Fruit fly (Drosophila melanogaster) whole organism, pupa: ENCODE data around the gene jvl.

Experiments
- CG10348 ChIP-seq: fragments of 200-800 bp; sonication (Bioruptor generic); IDR thresholded peaks from 2 replicates; pipeline ENCODE4 v1.3.6; 2022; ENCODE audit warnings: missing biosample characterization, missing genetic modification characterization
- CG12605 ChIP-seq: fragments of 200-800 bp; sonication (Bioruptor generic); IDR thresholded peaks from 2 replicates; pipeline ENCODE4 v1.3.6; 2022; ENCODE audit warnings: missing biosample characterization, missing genetic modification characterization
- CG14655 ChIP-seq: fragments of 200-800 bp; sonication (Bioruptor generic); optimal IDR thresholded peaks from 3 replicates; lab custom pipeline; 2017; ENCODE audit warnings: mild to moderate bottlenecking, missing biosample characterization, missing genetic modification reagents, missing genetic modification characterization
- CG32121 ChIP-seq: fragments of 200-800 bp; sonication (Bioruptor generic); IDR thresholded peaks from 2 replicates; pipeline ENCODE4 v1.3.6; 2022; ENCODE audit warnings: missing biosample characterization, missing genetic modification characterization
- CG8159 ChIP-seq: fragments of 200-800 bp; sonication (Bioruptor generic); optimal IDR thresholded peaks from 3 replicates; lab custom pipeline; 2018; ENCODE audit warnings: missing biosample characterization, mild to moderate bottlenecking, missing genetic modification characterization, moderate library complexity
- CG8301 ChIP-seq: fragments of 200-800 bp; sonication (Bioruptor generic); optimal IDR thresholded peaks from 2 replicates; lab custom pipeline; 2018; ENCODE audit warnings: missing biosample characterization, mild to moderate bottlenecking, missing genetic modification characterization
- EcR ChIP-seq: fragments of 200-800 bp; sonication (Bioruptor generic); optimal IDR thresholded peaks from 3 replicates; lab custom pipeline; 2019; ENCODE audit warnings: missing biosample characterization, missing genetic modification characterization, mild to moderate bottlenecking, moderate library complexity, missing genetic modification reagents
- Ets98B ChIP-seq: fragments of 200-800 bp; sonication (Bioruptor generic); IDR thresholded peaks from 2 replicates; pipeline ENCODE4 v1.3.6; 2022; ENCODE audit warnings: missing biosample characterization, missing genetic modification characterization
- Pif1A ChIP-seq: fragments of 200-800 bp; sonication (Bioruptor generic); optimal IDR thresholded peaks from 3 replicates; lab custom pipeline; 2016; ENCODE audit warnings: missing biosample characterization, missing genetic modification characterization
- Pif1B ChIP-seq: fragments of 200-800 bp; sonication (Bioruptor generic); optimal IDR thresholded peaks from 3 replicates; lab custom pipeline; 2016; ENCODE audit warnings: missing biosample characterization, missing genetic modification characterization
- Snoo ChIP-seq: fragments of 200-800 bp; sonication (Bioruptor generic); optimal IDR thresholded peaks from 3 replicates; lab custom pipeline; 2017; ENCODE audit warnings: missing biosample characterization, mild to moderate bottlenecking, missing genetic modification characterization, inconsistent platforms
- fd96Ca ChIP-seq: fragments of 200-800 bp; sonication (Bioruptor generic); IDR thresholded peaks from 3 replicates; pipeline ENCODE4 v1.3.6; 2022; ENCODE audit warnings: missing biosample characterization, missing genetic modification characterization
- rn ChIP-seq: fragments of 200-800 bp; sonication (Bioruptor generic); IDR thresholded peaks from 2 replicates; pipeline ENCODE4 v1.3.6; 2022; ENCODE audit warnings: missing biosample characterization, missing genetic modification characterization

DNA sequence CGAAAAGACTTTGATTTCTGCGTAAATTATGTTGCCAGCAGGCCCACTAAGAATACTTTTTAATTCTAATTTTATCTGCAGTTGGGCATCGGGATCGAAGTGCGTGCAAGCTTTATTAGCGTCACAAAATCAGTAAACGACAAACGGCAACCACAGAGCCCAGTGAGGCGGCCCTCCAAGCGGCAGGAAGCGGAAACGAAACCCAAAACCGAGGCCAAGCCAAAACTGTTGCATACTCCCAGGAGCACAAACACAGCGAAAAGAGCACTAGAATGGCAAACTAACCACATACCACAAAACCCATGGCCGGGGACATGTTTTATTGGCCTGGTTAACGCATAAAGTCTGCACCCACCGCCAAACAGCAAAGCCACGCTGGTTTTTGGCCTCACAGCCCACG lies 90.9 kb downstream of the jvl start:
- TF ChIP-seq rn (GFP tag; lab: Robert Waterston, UW) (no peak), CG8301 (tag; lab: Kevin White, UChicago) (no peak), fd96Ca (no peak), Snoo (tag; lab: Kevin White, UChicago) (no peak), CG10348 (no peak), CG32121 (GFP tag; lab: Robert Waterston, UW) (no peak), Ets98B (GFP tag; lab: Robert Waterston, UW) (no peak), EcR (no peak), Pif1A (GFP tag; lab: Kevin White, UChicago) (no peak), Pif1B (GFP tag; lab: Kevin White, UChicago) (no peak), CG12605 (no peak), CG14655 (no peak), CG8159 (no peak)
